Worm (Caenorhabditis elegans): Measurements from ENCODE around the gene dnj-16.

ce11 chrIII:4168665-4169064 lies 22.3 kb upstream of the dnj-16 start, which contains the start of gene ccdc-55:
- TF ChIP-seq aly-2 (tag; optimal IDR thresholded peaks at IDR 0.05) = no peak
- no peak for TF ChIP-seq egl-27 (tag; optimal IDR thresholded peaks at IDR 0.05)
- no peak for TF ChIP-seq ztf-4 (tag; optimal IDR thresholded peaks at IDR 0.05)
- TF ChIP-seq mab-9 (GFP tag; IDR thresholded peaks at IDR 0.05) = no peak
- no peak for TF ChIP-seq grh-1 (GFP tag; IDR thresholded peaks at IDR 0.05)
